Worm (Caenorhabditis elegans): ENCODE results near the gene hda-2.
A peak's percentile ranks its signal among the peaks of the same experiment; 100 is the strongest.

The hda-2 gene

DNA sequence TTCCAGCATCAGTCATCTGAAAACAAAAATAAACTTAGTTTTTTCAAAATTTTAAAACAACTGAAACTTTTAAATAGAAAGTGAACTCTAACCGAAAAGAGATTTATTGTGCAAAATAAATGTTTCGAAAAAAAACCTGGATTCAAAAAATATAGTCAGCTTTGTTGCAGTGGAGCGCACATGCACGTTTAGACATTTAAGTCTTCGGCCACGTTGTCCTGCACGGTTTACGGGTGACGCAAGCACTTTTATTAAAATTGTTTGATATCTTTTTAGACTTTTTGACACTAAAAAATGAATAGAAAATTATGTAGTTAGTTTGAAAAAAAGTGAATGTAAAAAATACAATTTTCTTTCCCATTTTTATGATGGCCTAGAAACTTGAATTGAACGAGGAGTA lies 17.1 kb upstream of the hda-2 start, which contains the start of the genes ubh-4 and algn-6 (continued):
- TF ChIP-seq nhr-90 (tag; optimal IDR thresholded peaks at IDR 0.05), result no peak
- TF ChIP-seq lsy-27 (tag; optimal IDR thresholded peaks at IDR 0.05; ENCODE audit: borderline replicate concordance, insufficient read depth), result no peak
- no peak for TF ChIP-seq attf-6 (GFP tag; IDR thresholded peaks at IDR 0.05)
- TF ChIP-seq snpc-3.4 (tag; optimal IDR thresholded peaks at IDR 0.05), result peak; percentile 16
- peak; percentile 87 for TF ChIP-seq attf-5 (GFP tag; optimal IDR thresholded peaks at IDR 0.05)
- TF ChIP-seq let-607 (tag; optimal IDR thresholded peaks at IDR 0.05), result no peak
- TF ChIP-seq efl-1 (GFP tag; optimal IDR thresholded peaks at IDR 0.05), result peak; percentile 48
- 0 out of 2 replicates have a peak, but pooled peaks have one; percentile 24 for TF ChIP-seq rcor-1 (GFP tag; IDR thresholded peaks at IDR 0.05)
- no peak for TF ChIP-seq F49E8.2 (tag; optimal IDR thresholded peaks at IDR 0.05; ENCODE audit: insufficient read depth)
- TF ChIP-seq repo-1 (tag; optimal IDR thresholded peaks at IDR 0.05), result no peak
- TF ChIP-seq lin-26 (GFP tag; IDR thresholded peaks at IDR 0.05), result no peak
- TF ChIP-seq cebp-2 (GFP tag; IDR thresholded peaks at IDR 0.05), result no peak
- TF ChIP-seq F37B4.10 (GFP tag; IDR thresholded peaks at IDR 0.05), result no peak
- TF ChIP-seq dox-1 (GFP tag; IDR thresholded peaks at IDR 0.05), result peak; percentile 86; the same call in 1 of the 2 replicates
- peak; percentile 64 for TF ChIP-seq ceh-27 (GFP tag; optimal IDR thresholded peaks at IDR 0.05)
- peak; percentile 31; the same call in 1 of the 2 replicates for TF ChIP-seq aptf-2 (GFP tag; conservative IDR thresholded peaks at IDR 0.05)
- no peak for TF ChIP-seq hrde-1 (tag; optimal IDR thresholded peaks at IDR 0.05; ENCODE audit: borderline replicate concordance)
- TF ChIP-seq him-1 (tag; optimal IDR thresholded peaks at IDR 0.05), result no peak
- TF ChIP-seq sdz-38 (tag; optimal IDR thresholded peaks at IDR 0.05), result no peak
- TF ChIP-seq mxl-1 (tag; optimal IDR thresholded peaks at IDR 0.05), result no peak
- TF ChIP-seq D2030.7 (GFP tag; IDR thresholded peaks at IDR 0.05), result peak; percentile 67
- peak in 1 of 2 experiments; percentile 1 for TF ChIP-seq rec-8 (tag; optimal IDR thresholded peaks at IDR 0.05)
- TF ChIP-seq hsf-1 (GFP tag; IDR thresholded peaks at IDR 0.05), result no peak
- no peak for TF ChIP-seq T07F8.4 (tag; optimal IDR thresholded peaks at IDR 0.05)
- TF ChIP-seq ekl-4 (GFP tag; IDR thresholded peaks at IDR 0.05), result no peak
- no peak for TF ChIP-seq bed-1 (GFP tag; IDR thresholded peaks at IDR 0.05)
- TF ChIP-seq ztf-18 (tag; optimal IDR thresholded peaks at IDR 0.05), result peak; percentile 59
- peak; percentile 3 for TF ChIP-seq snpc-1.3 (tag; optimal IDR thresholded peaks at IDR 0.05; ENCODE audit: insufficient read depth)

DNA sequence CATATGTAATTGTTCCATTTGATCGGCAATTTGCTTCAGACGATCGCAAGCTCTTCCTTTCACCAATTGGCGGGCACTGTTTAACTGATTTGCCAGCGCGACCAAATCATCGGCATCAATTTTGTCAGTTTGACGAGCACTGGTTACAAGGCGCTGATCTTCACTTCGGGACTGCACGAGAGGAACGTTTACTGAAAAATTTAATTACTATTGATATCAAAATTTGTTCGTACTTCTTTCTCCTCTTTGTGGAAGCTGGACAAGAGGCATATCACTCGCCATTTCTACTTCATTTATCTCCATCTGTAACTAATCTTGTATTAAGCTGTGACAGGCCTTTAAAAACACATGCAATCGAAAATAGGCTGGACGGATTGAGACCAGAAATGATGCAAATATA lies 15.5 kb upstream of the hda-2 start, which contains the start of gene C08B11.9:
Gene C08B11.9, minus strand, starts transcription at position 307 of the 400 bp plus-strand sequence.
- peak; percentile 53 for TF ChIP-seq madf-6 (GFP tag; IDR thresholded peaks at IDR 0.05)
- TF ChIP-seq unc-62 (GFP tag; optimal IDR thresholded peaks at IDR 0.05), result no peak
- TF ChIP-seq tlf-1 (GFP tag; optimal IDR thresholded peaks at IDR 0.05), result peak; percentile 20
- TF ChIP-seq fkh-3 (tag; optimal IDR thresholded peaks at IDR 0.05), result no peak
- no peak for TF ChIP-seq F33H1.4 (GFP tag; IDR thresholded peaks at IDR 0.05)
- TF ChIP-seq let-526 (GFP tag; IDR thresholded peaks at IDR 0.05), result no peak
- peak; percentile 38 for TF ChIP-seq F49E8.2 (tag; optimal IDR thresholded peaks at IDR 0.05; ENCODE audit: insufficient read depth)
- TF ChIP-seq athp-1 (tag; optimal IDR thresholded peaks at IDR 0.05), result no peak
- TF ChIP-seq chd-7 (tag; optimal IDR thresholded peaks at IDR 0.05), result peak; percentile 27
- no peak for TF ChIP-seq rcor-1 (GFP tag; IDR thresholded peaks at IDR 0.05)
- no peak for TF ChIP-seq hmg-20 (GFP tag; IDR thresholded peaks at IDR 0.05)

Measured in whole organism, young adult.